Worm (Caenorhabditis elegans): Measurements from ENCODE around the gene srh-7.

srh-7 gene

ce11 chrV:3979053-3979452 lies 29.0 kb upstream of the srh-7 start, which contains the start of gene nlp-34:
TSS of gene nlp-34 (minus strand) at chrV:3979134.
- TF ChIP-seq mab-5 (tag; optimal IDR thresholded peaks at IDR 0.05) = no peak
- TF ChIP-seq pha-4 (tag; optimal IDR thresholded peaks at IDR 0.05) = no peak
- TF ChIP-seq ztf-11 (tag; optimal IDR thresholded peaks at IDR 0.05) = no peak
- no peak for TF ChIP-seq elt-3 (tag; optimal IDR thresholded peaks at IDR 0.05)
- TF ChIP-seq drap-1 (GFP tag; optimal IDR thresholded peaks at IDR 0.05) = no peak
- no peak for TF ChIP-seq ceh-39 (tag; optimal IDR thresholded peaks at IDR 0.05)
- TF ChIP-seq flh-1 (GFP tag; optimal IDR thresholded peaks at IDR 0.05) = no peak

ce11 chrV:3979819-3980218 lies 28.2 kb upstream of the srh-7 start, which contains the start of gene nlp-31:
TSS of gene nlp-31 (plus strand) at chrV:3980055.
- TF ChIP-seq sptf-1 (tag; optimal IDR thresholded peaks at IDR 0.05) (no peak), elt-3 (tag; optimal IDR thresholded peaks at IDR 0.05) (peak; percentile 93), unc-62 (GFP tag; optimal IDR thresholded peaks at IDR 0.05) (no peak), ceh-83 (GFP tag; optimal IDR thresholded peaks at IDR 0.05) (no peak), lin-32 (GFP tag; optimal IDR thresholded peaks at IDR 0.05) (no peak), elt-1 (tag; optimal IDR thresholded peaks at IDR 0.05; ENCODE audit: borderline replicate concordance, insufficient read depth) (peak; percentile 13), blmp-1 (tag; optimal IDR thresholded peaks at IDR 0.05) (no peak), ces-1 (GFP tag; optimal IDR thresholded peaks at IDR 0.05) (no peak), lsy-2 (tag; optimal IDR thresholded peaks at IDR 0.05) (no peak), zip-8 (tag; optimal IDR thresholded peaks at IDR 0.05) (no peak), ceh-43 (GFP tag; optimal IDR thresholded peaks at IDR 0.05) (no peak), unc-120 (tag; optimal IDR thresholded peaks at IDR 0.05; ENCODE audit: poor library complexity, severe bottlenecking) (no peak), nhr-12 (tag; optimal IDR thresholded peaks at IDR 0.05) (no peak), nhr-28 (tag; optimal IDR thresholded peaks at IDR 0.05) (no peak), cnd-1 (tag; optimal IDR thresholded peaks at IDR 0.05) (no peak), tbx-8 (GFP tag; optimal IDR thresholded peaks at IDR 0.05) (no peak), bed-3 (GFP tag; optimal IDR thresholded peaks at IDR 0.05) (no peak), nhr-2 (tag; optimal IDR thresholded peaks at IDR 0.05) (no peak), nhr-76 (tag; optimal IDR thresholded peaks at IDR 0.05) (no peak), nhr-237 (tag; optimal IDR thresholded peaks at IDR 0.05) (peak; percentile 15)

- TF ChIP-seq M03D4.4 (tag; optimal IDR thresholded peaks at IDR 0.05) = no peak
- TF ChIP-seq bed-3 (GFP tag; optimal IDR thresholded peaks at IDR 0.05) = no peak
- no peak for TF ChIP-seq nhr-76 (tag; optimal IDR thresholded peaks at IDR 0.05)
- no peak for TF ChIP-seq lin-32 (GFP tag; optimal IDR thresholded peaks at IDR 0.05)
- TF ChIP-seq nhr-237 (tag; optimal IDR thresholded peaks at IDR 0.05) = no peak
- TF ChIP-seq ztf-11 (tag; optimal IDR thresholded peaks at IDR 0.05) = no peak
Observed at ce11 chrV:3980228-3980933, 27.6 kb upstream of the srh-7 start.

ce11 chrV:3981680-3982079 lies 26.3 kb upstream of the srh-7 start, which contains the start of gene nlp-30:
TSS of gene nlp-30 (plus strand) at chrV:3981980.
- TF ChIP-seq tbx-8 (GFP tag; optimal IDR thresholded peaks at IDR 0.05) (no peak), mab-5 (tag; optimal IDR thresholded peaks at IDR 0.05) (no peak), ceh-43 (GFP tag; optimal IDR thresholded peaks at IDR 0.05) (no peak), pha-4 (tag; optimal IDR thresholded peaks at IDR 0.05) (no peak), lin-13 (tag; optimal IDR thresholded peaks at IDR 0.05) (no peak), hlh-1 (tag; optimal IDR thresholded peaks at IDR 0.05) (no peak), unc-62 (GFP tag; optimal IDR thresholded peaks at IDR 0.05) (no peak), ham-2 (GFP tag; optimal IDR thresholded peaks at IDR 0.05) (no peak), mls-2 (tag; optimal IDR thresholded peaks at IDR 0.05) (no peak), nhr-12 (tag; optimal IDR thresholded peaks at IDR 0.05) (no peak), ztf-11 (tag; optimal IDR thresholded peaks at IDR 0.05) (no peak), bed-3 (GFP tag; optimal IDR thresholded peaks at IDR 0.05) (no peak), mep-1 (tag; optimal IDR thresholded peaks at IDR 0.05) (no peak), zip-8 (tag; optimal IDR thresholded peaks at IDR 0.05) (no peak), lsy-2 (tag; optimal IDR thresholded peaks at IDR 0.05) (no peak), sem-2 (GFP tag; optimal IDR thresholded peaks at IDR 0.05) (no peak), nhr-28 (tag; optimal IDR thresholded peaks at IDR 0.05) (no peak), M03D4.4 (tag; optimal IDR thresholded peaks at IDR 0.05) (no peak), snpc-4 (tag; optimal IDR thresholded peaks at IDR 0.05) (no peak)
